Worm (Caenorhabditis elegans) whole organism, mixed stage, embryonic: Measurements from ENCODE around the gene set-22.

Experiments
- M03D4.4 ChIP-seq: sonication (generic microtip); optimal IDR thresholded peaks from 2 replicates; lab custom pipeline; 2017; ENCODE audit warnings: mild to moderate bottlenecking, missing genetic modification characterization, missing compliant biosample characterization
- bed-3 ChIP-seq: fragments of 200-800 bp; sonication (Bioruptor generic); optimal IDR thresholded peaks from 3 replicates; lab custom pipeline; 2018; ENCODE audit warnings: mild to moderate bottlenecking, missing genetic modification characterization, moderate library complexity, missing compliant biosample characterization
- blmp-1 ChIP-seq: fragments of 150-350 bp; optimal IDR thresholded peaks from 2 replicates; lab custom pipeline; 2014; ENCODE audit warnings: missing biosample characterization, missing genetic modification characterization
- ceh-39 ChIP-seq: fragments of 150-350 bp; optimal IDR thresholded peaks from 2 replicates; lab custom pipeline; 2014; ENCODE audit warnings: missing biosample characterization, missing genetic modification characterization
- ceh-43 ChIP-seq: fragments of 200-800 bp; sonication (Bioruptor generic); optimal IDR thresholded peaks from 2 replicates; lab custom pipeline; 2018; ENCODE audit warnings: mild to moderate bottlenecking, missing genetic modification characterization, moderate library complexity, missing compliant biosample characterization
- ceh-83 ChIP-seq: fragments of 200-800 bp; sonication (Bioruptor generic); optimal IDR thresholded peaks from 2 replicates; lab custom pipeline; 2018; ENCODE audit warnings: mild to moderate bottlenecking, missing genetic modification characterization, missing compliant biosample characterization
- ces-1 ChIP-seq: fragments of 150-350 bp; optimal IDR thresholded peaks from 2 replicates; lab custom pipeline; 2014; ENCODE audit warnings: missing biosample characterization, missing genetic modification reagents, missing genetic modification characterization
- drap-1 ChIP-seq: fragments of 200-800 bp; sonication (Bioruptor generic); optimal IDR thresholded peaks from 3 replicates; lab custom pipeline; 2018; ENCODE audit warnings: mild to moderate bottlenecking, missing genetic modification characterization, missing compliant biosample characterization
- elt-1 ChIP-seq: sonication (generic microtip); optimal IDR thresholded peaks from 2 replicates; lab custom pipeline; 2017; ENCODE audit warnings: missing genetic modification characterization, mild to moderate bottlenecking, missing compliant biosample characterization, antibody characterized with exemption, moderate library complexity, borderline replicate concordance; ENCODE audit not compliant: insufficient read depth
- elt-3 ChIP-seq: fragments of 150-350 bp; optimal IDR thresholded peaks from 2 replicates; lab custom pipeline; 2014; ENCODE audit warnings: missing biosample characterization, missing genetic modification characterization
- flh-1 ChIP-seq: fragments of 200-800 bp; sonication (Bioruptor generic); optimal IDR thresholded peaks from 2 replicates; lab custom pipeline; 2018; ENCODE audit warnings: mild to moderate bottlenecking, missing genetic modification characterization, moderate library complexity, missing compliant biosample characterization
- ham-2 ChIP-seq: fragments of 200-800 bp; sonication (Bioruptor generic); optimal IDR thresholded peaks from 2 replicates; lab custom pipeline; 2018; ENCODE audit warnings: mild to moderate bottlenecking, missing genetic modification characterization, missing compliant biosample characterization
- hlh-1 ChIP-seq: fragments of 150-350 bp; optimal IDR thresholded peaks from 2 replicates; lab custom pipeline; 2014; ENCODE audit warnings: missing biosample characterization, missing genetic modification reagents, missing genetic modification characterization
- lin-13 ChIP-seq: fragments of 150-350 bp; optimal IDR thresholded peaks from 2 replicates; lab custom pipeline; 2014; ENCODE audit warnings: missing biosample characterization, missing genetic modification characterization
- lin-32 ChIP-seq: fragments of 200-800 bp; sonication (Bioruptor generic); optimal IDR thresholded peaks from 2 replicates; lab custom pipeline; 2018; ENCODE audit warnings: mild to moderate bottlenecking, missing genetic modification characterization, missing compliant biosample characterization
- lsy-2 ChIP-seq: fragments of 150-350 bp; optimal IDR thresholded peaks from 2 replicates; lab custom pipeline; 2014; ENCODE audit warnings: missing biosample characterization, missing genetic modification characterization
- mab-5 ChIP-seq: fragments of 150-350 bp; optimal IDR thresholded peaks from 2 replicates; lab custom pipeline; 2014; ENCODE audit warnings: missing biosample characterization, missing genetic modification characterization
- mep-1 ChIP-seq: fragments of 150-350 bp; optimal IDR thresholded peaks from 2 replicates; lab custom pipeline; 2017; ENCODE audit warnings: missing biosample characterization, missing genetic modification reagents, missing genetic modification characterization, inconsistent platforms
- mls-2 ChIP-seq: sonication (generic microtip); optimal IDR thresholded peaks from 2 replicates; lab custom pipeline; 2016; ENCODE audit warnings: mild to moderate bottlenecking, missing genetic modification characterization, moderate library complexity, missing compliant biosample characterization
- nhr-12 ChIP-seq: fragments of 150-350 bp; optimal IDR thresholded peaks from 2 replicates; lab custom pipeline; 2014; ENCODE audit warnings: missing biosample characterization, missing genetic modification characterization
- nhr-237 ChIP-seq: fragments of 150-350 bp; optimal IDR thresholded peaks from 2 replicates; lab custom pipeline; 2014; ENCODE audit warnings: missing biosample characterization, missing genetic modification characterization
- nhr-28 ChIP-seq: fragments of 150-350 bp; optimal IDR thresholded peaks from 2 replicates; lab custom pipeline; 2014; ENCODE audit warnings: missing biosample characterization, missing genetic modification characterization
- nhr-76 ChIP-seq: sonication (generic microtip); optimal IDR thresholded peaks from 2 replicates; lab custom pipeline; 2017; ENCODE audit warnings: missing biosample characterization, missing genetic modification characterization
- pha-4 ChIP-seq: fragments of 150-350 bp; optimal IDR thresholded peaks from 2 replicates; lab custom pipeline; 2018; ENCODE audit warnings: missing biosample characterization, missing genetic modification reagents, missing genetic modification characterization
- sem-2 ChIP-seq: fragments of 200-800 bp; sonication (Bioruptor generic); optimal IDR thresholded peaks from 2 replicates; lab custom pipeline; 2018; ENCODE audit warnings: mild to moderate bottlenecking, missing genetic modification characterization, missing compliant biosample characterization
- snpc-4 ChIP-seq: fragments of 150-350 bp; optimal IDR thresholded peaks from 2 replicates; lab custom pipeline; 2014; ENCODE audit warnings: missing biosample characterization, missing genetic modification characterization
- sptf-1 ChIP-seq: sonication (generic microtip); optimal IDR thresholded peaks from 2 replicates; lab custom pipeline; 2017; ENCODE audit warnings: mild to moderate bottlenecking, missing genetic modification characterization, moderate library complexity, missing compliant biosample characterization
- tbx-8 ChIP-seq: fragments of 200-800 bp; sonication (Bioruptor generic); optimal IDR thresholded peaks from 2 replicates; lab custom pipeline; 2018; ENCODE audit warnings: mild to moderate bottlenecking, missing genetic modification characterization, moderate library complexity, missing compliant biosample characterization
- unc-120 ChIP-seq: sonication (generic microtip); optimal IDR thresholded peaks from 2 replicates; lab custom pipeline; 2017; ENCODE audit warnings: missing genetic modification characterization, missing compliant biosample characterization; ENCODE audit not compliant: poor library complexity, severe bottlenecking
- unc-39 ChIP-seq: fragments of 150-350 bp; optimal IDR thresholded peaks from 2 replicates; lab custom pipeline; 2014; ENCODE audit warnings: missing biosample characterization, missing genetic modification characterization
- unc-62 ChIP-seq: fragments of 150-350 bp; optimal IDR thresholded peaks from 2 replicates; lab custom pipeline; 2014; ENCODE audit warnings: missing biosample characterization, missing genetic modification reagents, missing genetic modification characterization
- zip-8 ChIP-seq: fragments of 150-350 bp; optimal IDR thresholded peaks from 2 replicates; lab custom pipeline; 2014; ENCODE audit warnings: missing biosample characterization, missing genetic modification characterization
- ztf-11 ChIP-seq: fragments of 150-350 bp; optimal IDR thresholded peaks from 2 replicates; lab custom pipeline; 2014; ENCODE audit warnings: missing biosample characterization, missing genetic modification characterization

Gene set-22

DNA sequence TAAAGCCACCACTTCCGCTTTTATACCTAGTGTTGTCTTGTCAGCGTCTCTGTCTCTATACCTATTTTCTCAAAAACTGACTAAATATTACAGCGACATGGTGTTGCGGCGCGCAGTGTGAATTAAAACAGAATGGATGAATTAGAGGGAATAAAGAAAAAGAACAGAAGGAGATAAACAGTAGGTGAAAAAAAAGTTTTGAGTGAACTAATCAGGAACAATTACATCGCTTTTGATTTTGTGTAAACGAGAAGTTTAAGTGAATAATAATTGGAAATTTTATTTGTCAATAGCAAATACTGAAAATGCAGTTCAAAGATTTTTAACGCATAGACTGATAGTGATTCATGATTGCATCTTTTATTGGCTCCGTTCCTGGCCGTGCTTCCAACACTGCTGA is 11.6 kb upstream of the set-22 start, which contains the start of gene col-12:
Gene col-12 (minus strand): TSS at position 101 of the 400 bp plus-strand sequence.
- TF ChIP-seq unc-120 (tag; lab: Kevin White, UChicago), result no peak
- TF ChIP-seq mab-5 (tag; lab: Kevin White, UChicago), result no peak
- no peak for TF ChIP-seq ham-2
- TF ChIP-seq zip-8 (tag; lab: Kevin White, UChicago), result no peak
- no peak for TF ChIP-seq nhr-76 (tag; lab: Kevin White, UChicago)
- no peak for TF ChIP-seq flh-1
- TF ChIP-seq ceh-43 (GFP tag; lab: Kevin White, UChicago), result no peak
- no peak for TF ChIP-seq sem-2 (GFP tag; lab: Kevin White, UChicago)
- TF ChIP-seq bed-3 (GFP tag; lab: Kevin White, UChicago), result no peak
- TF ChIP-seq nhr-237 (tag; lab: Kevin White, UChicago), result no peak
- TF ChIP-seq sptf-1 (tag; lab: Kevin White, UChicago), result no peak
- no peak for TF ChIP-seq ceh-83 (GFP tag; lab: Kevin White, UChicago)
- no peak for TF ChIP-seq nhr-28 (tag; lab: Kevin White, UChicago)
- TF ChIP-seq nhr-12 (tag; lab: Kevin White, UChicago), result no peak
- TF ChIP-seq ces-1, result no peak
- TF ChIP-seq lin-13 (tag; lab: Kevin White, UChicago), result no peak
- TF ChIP-seq mep-1, result no peak

DNA sequence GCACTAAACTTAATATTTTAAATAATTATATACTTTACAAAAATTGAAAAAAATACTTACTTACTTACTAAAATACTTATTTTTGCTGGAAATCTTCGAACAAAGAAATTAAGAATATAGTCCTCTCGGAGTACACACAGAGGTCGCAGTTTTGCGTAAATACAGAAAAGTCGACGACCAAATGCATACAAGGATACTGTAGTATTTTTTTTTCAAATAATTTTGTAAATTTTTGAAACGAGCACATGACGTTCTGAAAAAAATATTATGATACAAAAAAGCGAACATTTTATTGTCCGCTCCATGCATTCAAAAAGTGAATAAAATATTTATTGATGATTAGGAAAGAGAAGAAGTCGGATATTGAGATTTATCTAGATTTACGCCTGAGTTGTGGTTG is 10.5 kb upstream of the set-22 start, which contains the start of gene apc-10:
Gene apc-10 (minus strand): TSS at position 101 of the 400 bp plus-strand sequence.
- TF ChIP-seq unc-120 (tag; lab: Kevin White, UChicago) (no peak), lin-13 (tag; lab: Kevin White, UChicago) (no peak), hlh-1 (no peak), bed-3 (GFP tag; lab: Kevin White, UChicago) (no peak), ztf-11 (no peak), elt-3 (no peak), zip-8 (tag; lab: Kevin White, UChicago) (no peak)

DNA sequence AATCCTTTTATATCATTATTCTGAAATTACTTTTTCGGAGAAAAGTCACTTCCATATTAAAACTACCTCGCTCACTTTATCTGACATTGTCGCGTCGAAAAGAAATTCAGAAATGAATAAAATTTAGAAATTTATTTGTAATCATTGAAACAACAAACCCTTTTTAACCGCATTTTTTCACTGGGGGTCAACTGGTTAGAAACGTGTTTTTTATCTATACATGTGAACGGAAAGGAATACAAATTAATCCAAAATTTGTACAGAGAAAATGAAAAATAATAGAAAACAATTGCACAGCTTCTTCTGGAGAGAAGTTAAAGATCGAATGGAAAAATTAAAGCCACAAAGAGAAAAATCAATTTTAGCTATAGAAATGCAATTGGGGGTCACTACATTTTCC is 8.1 kb upstream of the set-22 start, which contains the start of gene tag-314:
Gene tag-314 (minus strand): TSS at position 101 of the 400 bp plus-strand sequence.
- TF ChIP-seq unc-120 (tag; lab: Kevin White, UChicago), result no peak
- TF ChIP-seq lsy-2, result no peak
- no peak for TF ChIP-seq mab-5 (tag; lab: Kevin White, UChicago)
- no peak for TF ChIP-seq unc-62

DNA sequence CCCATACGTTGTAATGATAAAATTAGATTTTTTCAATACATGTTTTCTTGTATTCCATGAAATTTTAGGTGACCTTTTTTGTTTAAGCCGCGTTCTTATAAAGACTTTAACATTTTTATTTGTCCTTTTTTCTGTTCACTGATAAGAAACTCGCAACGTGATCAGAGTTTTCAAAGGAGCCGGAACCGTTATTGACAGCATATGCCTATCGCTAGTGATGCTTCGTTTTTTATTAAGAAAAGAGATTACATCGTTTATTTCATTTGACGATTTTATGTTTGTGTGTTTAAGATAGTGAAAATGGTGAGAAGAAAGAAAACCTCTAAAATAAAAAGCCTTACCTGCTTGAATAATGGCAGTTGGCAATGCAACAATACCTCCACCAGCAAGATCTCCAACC is 4.1 kb upstream of the set-22 start:
- TF ChIP-seq M03D4.4 (no peak), blmp-1 (tag; lab: Kevin White, UChicago) (no peak), hlh-1 (no peak), lin-32 (GFP tag; lab: Kevin White, UChicago) (no peak), zip-8 (tag; lab: Kevin White, UChicago) (no peak), ceh-43 (GFP tag; lab: Kevin White, UChicago) (no peak), unc-120 (tag; lab: Kevin White, UChicago) (no peak), nhr-76 (tag; lab: Kevin White, UChicago) (no peak), drap-1 (GFP tag; lab: Kevin White, UChicago) (no peak), snpc-4 (no peak), lsy-2 (no peak), ceh-39 (tag; lab: Kevin White, UChicago) (no peak), elt-1 (tag; lab: Kevin White, UChicago) (no peak)

DNA sequence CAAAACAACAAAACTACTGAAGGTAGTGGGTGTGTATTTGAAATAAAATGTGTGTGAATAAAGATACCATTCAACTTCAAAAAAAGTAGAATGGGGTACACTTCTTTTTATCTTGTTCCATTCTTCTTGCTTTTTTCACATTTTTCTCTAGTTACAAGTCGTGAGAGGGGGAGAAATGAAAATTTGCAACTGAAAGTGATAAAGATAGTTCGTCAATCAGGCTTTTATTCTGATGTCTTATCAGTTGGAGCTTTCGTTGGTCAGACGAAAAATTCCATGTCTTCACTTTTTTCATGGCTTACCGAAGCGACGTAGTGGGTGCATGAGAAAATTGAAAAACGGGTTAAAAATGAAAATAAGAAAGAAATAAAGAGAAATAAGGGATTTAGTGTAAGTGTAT is 3.0 kb upstream of the set-22 start, which contains the start of gene Y32F6A.4:
Gene Y32F6A.4 (minus strand): TSS at position 347 of the 400 bp plus-strand sequence.
- no peak for TF ChIP-seq lsy-2
- TF ChIP-seq sptf-1 (tag; lab: Kevin White, UChicago), result no peak
- TF ChIP-seq snpc-4, result no peak
- no peak for TF ChIP-seq lin-13 (tag; lab: Kevin White, UChicago)
- no peak for TF ChIP-seq drap-1 (GFP tag; lab: Kevin White, UChicago)
- TF ChIP-seq tbx-8 (GFP tag; lab: Kevin White, UChicago), result no peak
- TF ChIP-seq nhr-28 (tag; lab: Kevin White, UChicago), result no peak
- no peak for TF ChIP-seq elt-3
- TF ChIP-seq flh-1, result no peak
- no peak for TF ChIP-seq mab-5 (tag; lab: Kevin White, UChicago)
- no peak for TF ChIP-seq unc-39
- TF ChIP-seq lin-32 (GFP tag; lab: Kevin White, UChicago), result no peak
- no peak for TF ChIP-seq bed-3 (GFP tag; lab: Kevin White, UChicago)
- TF ChIP-seq ceh-83 (GFP tag; lab: Kevin White, UChicago), result no peak
- no peak for TF ChIP-seq mls-2 (tag; lab: Kevin White, UChicago)
- TF ChIP-seq zip-8 (tag; lab: Kevin White, UChicago), result no peak
- no peak for TF ChIP-seq blmp-1 (tag; lab: Kevin White, UChicago)
- TF ChIP-seq pha-4, result no peak
- no peak for TF ChIP-seq nhr-76 (tag; lab: Kevin White, UChicago)
- TF ChIP-seq nhr-12 (tag; lab: Kevin White, UChicago), result no peak
- TF ChIP-seq, all 35 proteins: peak for 0
